Worm (Caenorhabditis elegans): ENCODE data around the gene F56C9.8.

Gene F56C9.8

DNA sequence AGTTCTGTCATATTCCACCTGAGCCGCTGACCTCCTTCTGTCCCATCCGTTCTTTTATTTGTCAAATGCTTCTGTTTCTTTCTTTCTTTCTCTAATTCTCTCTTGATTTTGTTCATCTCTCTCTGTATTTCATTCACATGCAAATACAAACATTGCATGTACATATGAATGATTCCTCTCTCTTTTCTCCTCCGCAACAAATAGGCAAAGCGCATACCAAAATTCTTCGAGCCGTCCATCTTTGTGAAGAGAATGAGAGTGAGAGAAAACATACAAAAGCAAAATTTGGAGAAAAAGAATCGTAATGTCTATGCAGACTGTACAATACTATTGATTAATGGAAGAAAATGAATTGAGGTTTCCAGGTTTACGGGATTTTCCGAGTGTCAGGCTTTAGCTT, 2.0 kb downstream of the F56C9.8 start:
- TF ChIP-seq nhr-77 (tag; optimal IDR thresholded peaks at IDR 0.05) (no peak), snpc-4 (tag; optimal IDR thresholded peaks at IDR 0.05) (no peak), cey-2 (tag; optimal IDR thresholded peaks at IDR 0.05; ENCODE audit: borderline replicate concordance, insufficient read depth) (no peak), nhr-10 (tag; optimal IDR thresholded peaks at IDR 0.05) (no peak), zip-11 (GFP tag; IDR thresholded peaks at IDR 0.05) (no peak), lin-38 (GFP tag; IDR thresholded peaks at IDR 0.05) (no peak), tag-97 (GFP tag; IDR thresholded peaks at IDR 0.05) (no peak), attf-4 (tag; optimal IDR thresholded peaks at IDR 0.05) (no peak), unc-130 (GFP tag; optimal IDR thresholded peaks at IDR 0.05) (no peak), nhr-11 (tag; optimal IDR thresholded peaks at IDR 0.05) (no peak), ztf-11 (tag; optimal IDR thresholded peaks at IDR 0.05) (no peak), hlh-30 (tag; optimal IDR thresholded peaks at IDR 0.05; ENCODE audit: insufficient read depth) (peak; percentile 23), pqm-1 (tag; optimal IDR thresholded peaks at IDR 0.05) (peak; percentile 69), nhr-76 (tag; optimal IDR thresholded peaks at IDR 0.05) (no peak), arid-1 (GFP tag; conservative IDR thresholded peaks at IDR 0.05) (no peak), skn-1 (tag; optimal IDR thresholded peaks at IDR 0.05) (no peak), ZK546.5 (tag; optimal IDR thresholded peaks at IDR 0.05) (no peak), tra-1 (GFP tag; IDR thresholded peaks at IDR 0.05) (no peak), pha-4 (GFP tag; IDR thresholded peaks at IDR 0.05) (no peak), pha-4 (tag; optimal IDR thresholded peaks at IDR 0.05) (peak; percentile 77), zfp-3 (GFP tag; conservative IDR thresholded peaks at IDR 0.05) (no peak), F10B5.3 (tag; optimal IDR thresholded peaks at IDR 0.05) (no peak), spr-3 (GFP tag; optimal IDR thresholded peaks at IDR 0.05) (no peak), php-3 (GFP tag; IDR thresholded peaks at IDR 0.05) (no peak), jun-1 (tag; optimal IDR thresholded peaks at IDR 0.05) (no peak), hmg-1.1 (GFP tag; IDR thresholded peaks at IDR 0.05) (no peak), D1046.2 (GFP tag; IDR thresholded peaks at IDR 0.05) (no peak), dve-1 (tag; optimal IDR thresholded peaks at IDR 0.05; ENCODE audit: insufficient read depth) (peak; percentile 42), zip-2 (tag; optimal IDR thresholded peaks at IDR 0.05) (no peak), lsy-2 (tag; optimal IDR thresholded peaks at IDR 0.05) (peak in 1 of 2 experiments; percentile 15), ceh-28 (tag; optimal IDR thresholded peaks at IDR 0.05) (no peak), unc-62 (GFP tag; optimal IDR thresholded peaks at IDR 0.05 in 1 of 2) (peak in 1 of 2 experiments; percentile 53), unc-62 (tag; optimal IDR thresholded peaks at IDR 0.05) (no peak), ceh-82 (tag; optimal IDR thresholded peaks at IDR 0.05) (no peak), Y48G9A.11 (GFP tag; IDR thresholded peaks at IDR 0.05) (no peak), hlh-11 (tag; optimal IDR thresholded peaks at IDR 0.05) (peak; percentile 20), ceh-44 (GFP tag; IDR thresholded peaks at IDR 0.05) (no peak), daf-16 (GFP tag; optimal IDR thresholded peaks at IDR 0.05) (no peak), daf-16 (tag; optimal IDR thresholded peaks at IDR 0.05) (peak; percentile 45), nhr-111 (GFP tag; optimal IDR thresholded peaks at IDR 0.05) (no peak), F44E2.7 (GFP tag; IDR thresholded peaks at IDR 0.05) (no peak)

DNA sequence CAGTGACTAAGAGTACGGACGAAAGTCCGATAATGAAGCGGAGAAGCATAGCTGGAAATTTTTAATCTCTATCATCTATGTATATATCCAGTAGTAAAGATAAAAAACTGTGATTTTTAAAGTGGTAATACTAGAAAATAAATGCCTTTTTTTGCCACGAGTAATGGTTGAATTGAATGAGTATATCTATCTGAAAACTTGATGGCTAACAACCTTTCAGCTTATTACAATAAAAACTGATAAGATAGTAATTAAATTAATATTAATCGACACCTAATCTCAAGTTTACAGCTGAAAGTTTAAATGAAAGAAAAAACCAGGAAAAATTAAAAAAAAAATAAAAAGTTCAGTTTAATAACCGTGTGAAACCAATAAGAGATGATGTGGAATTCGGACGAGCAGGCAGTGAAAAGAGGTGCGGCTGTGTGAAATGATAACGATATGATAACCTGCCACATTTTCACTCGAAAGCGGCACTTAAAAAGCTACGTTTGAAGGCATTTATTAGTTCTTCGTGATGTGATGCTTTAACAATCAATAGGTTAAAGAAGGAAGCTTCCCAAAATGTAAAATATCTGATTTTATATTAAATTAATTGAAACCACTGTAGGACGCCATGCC, 4.3 kb downstream of the F56C9.8 start, which contains the start of gene nspg-6:
Gene nspg-6, minus strand, starts transcription at position 51 of the 621 bp plus-strand sequence.
- TF ChIP-seq dmd-6 (GFP tag; IDR thresholded peaks at IDR 0.05) (peak; percentile 66), F37D6.2 (tag; optimal IDR thresholded peaks at IDR 0.05) (no peak), Y5F2A.4 (GFP tag; optimal IDR thresholded peaks at IDR 0.05) (no peak), jun-1 (tag; optimal IDR thresholded peaks at IDR 0.05) (no peak), egl-43 (GFP tag; IDR thresholded peaks at IDR 0.05) (no peak), spr-3 (GFP tag; optimal IDR thresholded peaks at IDR 0.05) (no peak), ZK546.5 (tag; optimal IDR thresholded peaks at IDR 0.05) (no peak), Y105C5A.15 (GFP tag; IDR thresholded peaks at IDR 0.05) (no peak), php-3 (GFP tag; IDR thresholded peaks at IDR 0.05) (peak; percentile 70; the same call in 1 of the 2 replicates), nhr-102 (tag; optimal IDR thresholded peaks at IDR 0.05) (no peak), unc-62 (GFP tag; optimal IDR thresholded peaks at IDR 0.05 in 1 of 2) (no peak), unc-62 (tag; optimal IDR thresholded peaks at IDR 0.05) (no peak), pqm-1 (tag; optimal IDR thresholded peaks at IDR 0.05) (peak; percentile 97), ctbp-1 (GFP tag; IDR thresholded peaks at IDR 0.05) (no peak), zfp-2 (tag; optimal IDR thresholded peaks at IDR 0.05) (no peak), mdl-1 (tag; optimal IDR thresholded peaks at IDR 0.05) (no peak), dmd-9 (GFP tag; IDR thresholded peaks at IDR 0.05) (no peak), nhr-28 (tag; optimal IDR thresholded peaks at IDR 0.05) (peak; percentile 77), pha-4 (GFP tag; IDR thresholded peaks at IDR 0.05) (no peak), pha-4 (tag; optimal IDR thresholded peaks at IDR 0.05) (no peak)
